Fruit fly (Drosophila melanogaster): ENCODE results near the gene Cdep.
A peak's percentile ranks its signal among the peaks of the same experiment; 100 is the strongest.

Gene Cdep

DNA sequence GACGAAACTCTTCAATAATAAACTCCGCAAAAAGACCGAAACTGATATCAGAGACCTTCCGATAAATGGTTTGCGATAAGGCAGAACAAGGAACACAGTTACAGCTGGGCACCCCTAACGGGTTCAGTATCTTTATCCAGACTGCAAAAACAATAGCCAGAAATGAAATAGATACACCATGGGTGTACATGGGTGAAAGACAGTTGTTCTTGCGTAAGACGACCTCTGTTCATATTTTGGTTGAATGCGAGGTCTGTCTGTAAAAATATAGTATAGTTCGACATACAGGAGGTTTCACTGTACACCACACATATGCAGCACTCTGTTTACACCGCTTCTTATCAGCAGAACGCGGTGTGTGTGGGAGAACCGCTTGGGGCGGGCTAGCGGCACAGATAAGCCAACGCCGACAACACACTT lies 1.8 kb downstream of the Cdep start (continued):
- TF ChIP-seq dpn (GFP tag; optimal IDR thresholded peaks at IDR 0.05) (peak; percentile 51 to 78), CG16779 (GFP tag; IDR thresholded peaks at IDR 0.05) (peak; percentile 11; the same call in 1 of the 2 replicates), CG31388 (GFP tag; optimal IDR thresholded peaks at IDR 0.05) (no peak), TFAM (GFP tag; optimal IDR thresholded peaks at IDR 0.05) (no peak), lbe (GFP tag; optimal IDR thresholded peaks at IDR 0.05) (peak; percentile 71), CG12391 (tag; optimal IDR thresholded peaks at IDR 0.05) (peak; percentile 62), Kr (GFP tag; optimal IDR thresholded peaks at IDR 0.05) (no peak), CG8765 (GFP tag; IDR thresholded peaks at IDR 0.05) (peak; percentile 42; the same call in 1 of the 2 replicates), HLHmδ (GFP tag; optimal IDR thresholded peaks at IDR 0.05) (no peak), E2f2 (GFP tag; IDR thresholded peaks at IDR 0.05) (peak; percentile 27; the same call in 1 of the 2 replicates), fd64A (GFP tag; optimal IDR thresholded peaks at IDR 0.05) (peak; percentile 21), tio (GFP tag; optimal IDR thresholded peaks at IDR 0.05) (peak; percentile 12), sna (GFP tag; IDR thresholded peaks at IDR 0.05; ENCODE audit: partially characterized antibody) (no peak), rib (GFP tag; IDR thresholded peaks at IDR 0.05) (no peak), CHES-1-like (GFP tag; optimal IDR thresholded peaks at IDR 0.05) (peak; percentile 58), CG7745 (tag; optimal IDR thresholded peaks at IDR 0.05) (no peak), p53 (GFP tag; optimal IDR thresholded peaks at IDR 0.05) (peak; percentile 56), CG3407 (GFP tag; optimal IDR thresholded peaks at IDR 0.05) (no peak), CG10321 (GFP tag; IDR thresholded peaks at IDR 0.05) (no peak), Hr3 (GFP tag; optimal IDR thresholded peaks at IDR 0.05) (peak; percentile 41), CG7786 (GFP tag; optimal IDR thresholded peaks at IDR 0.05) (peak; percentile 64), MBD-R2 (GFP tag; IDR thresholded peaks at IDR 0.05) (peak; percentile 53; the same call in 1 of the 2 replicates), CG2199 (GFP tag; IDR thresholded peaks at IDR 0.05) (0 out of 3 replicates have a peak, but pooled peaks have one; percentile 63), CG4730 (GFP tag; IDR thresholded peaks at IDR 0.05) (peak; percentile 55), maf-S (GFP tag; optimal IDR thresholded peaks at IDR 0.05) (peak; percentile 39), tll (GFP tag; optimal IDR thresholded peaks at IDR 0.05) (no peak), CG8924 (tag; optimal IDR thresholded peaks at IDR 0.05) (peak; percentile 54), Dbx (GFP tag; IDR thresholded peaks at IDR 0.05) (peak; percentile 79), sens (GFP tag) (peak; percentile 91), ewg (GFP tag; optimal IDR thresholded peaks at IDR 0.05) (no peak), Dp (GFP tag; optimal IDR thresholded peaks at IDR 0.05) (no peak), Six4 (GFP tag; optimal IDR thresholded peaks at IDR 0.05) (no peak), Dref (GFP tag; IDR thresholded peaks at IDR 0.05) (no peak), CG11560 (tag; IDR thresholded peaks at IDR 0.05) (no peak; the same call in 2 of the 3 replicates), Atf3 (GFP tag; optimal IDR thresholded peaks at IDR 0.05) (peak; percentile 55), CG17568 (GFP tag; optimal IDR thresholded peaks at IDR 0.05) (no peak), ac (GFP tag; optimal IDR thresholded peaks at IDR 0.05) (no peak), CG9932 (GFP tag; IDR thresholded peaks at IDR 0.05) (peak; percentile 81), odd (GFP tag; optimal IDR thresholded peaks at IDR 0.05) (peak; percentile 50), sim (GFP tag; IDR thresholded peaks at IDR 0.05) (no peak), Ada2b (GFP tag; IDR thresholded peaks at IDR 0.05) (peak; percentile 71), D19B (GFP tag; optimal IDR thresholded peaks at IDR 0.05) (peak; percentile 34), al (GFP tag; IDR thresholded peaks at IDR 0.05) (peak; percentile 56; the same call in 1 of the 2 replicates), CG10366 (GFP tag; IDR thresholded peaks at IDR 0.05) (peak; percentile 68; the same call in 1 of the 2 replicates), Dip3 (GFP tag; optimal IDR thresholded peaks at IDR 0.05) (peak; percentile 65), chn (GFP tag; optimal IDR thresholded peaks at IDR 0.05) (peak; percentile 6), klu (GFP tag; IDR thresholded peaks at IDR 0.05) (peak; percentile 78), Pdp1 (GFP tag; optimal IDR thresholded peaks at IDR 0.05) (peak; percentile 66 to 87), Vsx1 (GFP tag; optimal IDR thresholded peaks at IDR 0.05) (peak; percentile 49), CG11093 (GFP tag; IDR thresholded peaks at IDR 0.05) (no peak), eyg (GFP tag; optimal IDR thresholded peaks at IDR 0.05) (no peak), bab2 (GFP tag; optimal IDR thresholded peaks at IDR 0.05) (peak; percentile 71)
